Worm (Caenorhabditis elegans) whole organism, young adult: Measurements from ENCODE around the gene C14C10.2.

Experiments
- B0019.2 ChIP-seq: fragments of 200-800 bp; sonication (Bioruptor generic); conservative IDR thresholded peaks from 2 replicates; pipeline ENCODE4 v1.3.6; 2022; ENCODE audit warnings: missing genetic modification reagents, missing genetic modification characterization, missing compliant biosample characterization
- B0035.1 ChIP-seq: sonication (generic microtip); optimal IDR thresholded peaks from 2 replicates; lab custom pipeline; 2016; ENCODE audit warnings: missing genetic modification characterization, mild to moderate bottlenecking, missing compliant biosample characterization, missing genotype, missing genetic modification reagents
- B0336.3 ChIP-seq: fragments of 200-800 bp; sonication (Bioruptor generic); IDR thresholded peaks from 2 replicates; pipeline ENCODE4 v1.3.6; 2022; ENCODE audit warnings: missing genetic modification characterization, missing compliant biosample characterization
- F37B4.10 ChIP-seq: fragments of 200-800 bp; sonication (Bioruptor generic); IDR thresholded peaks from 2 replicates; pipeline ENCODE4 v1.3.6; 2022; ENCODE audit warnings: missing genetic modification characterization, missing compliant biosample characterization
- F52B5.7 ChIP-seq: sonication (generic microtip); optimal IDR thresholded peaks from 2 replicates; lab custom pipeline; 2016; ENCODE audit warnings: mild to moderate bottlenecking, missing genetic modification characterization, missing compliant biosample characterization
- F57A8.1 ChIP-seq: fragments of 200-800 bp; sonication (Bioruptor generic); optimal IDR thresholded peaks from 2 replicates; lab custom pipeline; 2018; ENCODE audit warnings: mild to moderate bottlenecking, missing genetic modification characterization, moderate library complexity, missing compliant biosample characterization
- K11D2.4 ChIP-seq: fragments of 200-800 bp; sonication (Bioruptor generic); IDR thresholded peaks from 2 replicates; pipeline ENCODE4 v1.3.6; 2022; ENCODE audit warnings: missing genetic modification reagents, missing genetic modification characterization, missing compliant biosample characterization
- Y53F4B.3 ChIP-seq: fragments of 200-800 bp; sonication (Bioruptor generic); IDR thresholded peaks from 2 replicates; pipeline ENCODE4 v1.3.6; 2022; ENCODE audit warnings: missing genetic modification reagents, missing genetic modification characterization, missing compliant biosample characterization
- atf-7 ChIP-seq: sonication (generic microtip); optimal IDR thresholded peaks from 2 replicates; lab custom pipeline; 2017; ENCODE audit warnings: mild to moderate bottlenecking, missing genetic modification characterization, missing compliant biosample characterization
- attf-3 ChIP-seq: fragments of 200-800 bp; sonication (Bioruptor generic); conservative IDR thresholded peaks from 2 replicates; pipeline ENCODE4 v1.3.6; 2022; ENCODE audit warnings: missing genetic modification reagents, missing genetic modification characterization, missing compliant biosample characterization
- bed-1 ChIP-seq: fragments of 200-800 bp; sonication (Bioruptor generic); IDR thresholded peaks from 2 replicates; pipeline ENCODE4 v1.3.6; 2022; ENCODE audit warnings: missing genetic modification reagents, missing genetic modification characterization, missing compliant biosample characterization
- bed-2 ChIP-seq: fragments of 200-800 bp; sonication (Bioruptor generic); IDR thresholded peaks from 2 replicates; pipeline ENCODE4 v1.3.6; 2022; ENCODE audit warnings: missing genetic modification reagents, missing genetic modification characterization, missing compliant biosample characterization
- ceh-40 ChIP-seq: fragments of 200-800 bp; sonication (Bioruptor generic); IDR thresholded peaks from 2 replicates; pipeline ENCODE4 v1.3.6; 2022; ENCODE audit warnings: missing genetic modification characterization, missing compliant biosample characterization
- dox-1 ChIP-seq: fragments of 200-800 bp; sonication (Bioruptor generic); IDR thresholded peaks from 2 replicates; pipeline ENCODE4 v1.3.6; 2022; ENCODE audit warnings: missing genetic modification reagents, missing genetic modification characterization, missing compliant biosample characterization
- egl-18 ChIP-seq: fragments of 200-800 bp; sonication (Bioruptor generic); IDR thresholded peaks from 2 replicates; pipeline ENCODE4 v1.3.6; 2022; ENCODE audit warnings: missing genetic modification reagents, missing genetic modification characterization, missing compliant biosample characterization
- egrh-3 ChIP-seq: fragments of 200-800 bp; sonication (Bioruptor generic); IDR thresholded peaks from 2 replicates; pipeline ENCODE4 v1.3.6; 2022; ENCODE audit warnings: missing genetic modification reagents, missing genetic modification characterization, missing compliant biosample characterization
- lin-35 ChIP-seq, 3 experiments: fragments of 150-350 bp in 2 of 3; sonication (generic microtip) in 1 of 3; optimal IDR thresholded peaks; 2 replicates each; lab custom pipeline; 2014 to 2018; ENCODE audit warnings: missing biosample characterization in 3 of 3, missing genetic modification characterization in 3 of 3, missing genetic modification reagents in 3 of 3
- lin-54 ChIP-seq: fragments of 200-800 bp; sonication (Bioruptor generic); optimal IDR thresholded peaks from 2 replicates; lab custom pipeline; 2018; ENCODE audit warnings: mild to moderate bottlenecking, missing genetic modification characterization, missing compliant biosample characterization
- lsl-1 ChIP-seq: fragments of 200-800 bp; sonication (Bioruptor generic); optimal IDR thresholded peaks from 2 replicates; lab custom pipeline; 2018; ENCODE audit warnings: mild to moderate bottlenecking, missing genetic modification characterization, moderate library complexity, missing compliant biosample characterization
- madf-3 ChIP-seq: fragments of 200-800 bp; sonication (Bioruptor generic); IDR thresholded peaks from 2 replicates; pipeline ENCODE4 v1.3.6; 2022; ENCODE audit warnings: missing genetic modification reagents, missing genetic modification characterization, missing compliant biosample characterization
- madf-8 ChIP-seq: fragments of 200-800 bp; sonication (Bioruptor generic); conservative IDR thresholded peaks from 2 replicates; pipeline ENCODE4 v1.3.6; 2022; ENCODE audit warnings: missing genetic modification reagents, missing genetic modification characterization, missing compliant biosample characterization
- mes-4 ChIP-seq: sonication (generic microtip); optimal IDR thresholded peaks from 2 replicates; lab custom pipeline; 2016; ENCODE audit warnings: missing genotype, missing genetic modification characterization, missing compliant biosample characterization
- nhr-120 ChIP-seq: fragments of 200-800 bp; sonication (Bioruptor generic); IDR thresholded peaks from 2 replicates; pipeline ENCODE4 v1.3.6; 2022; ENCODE audit warnings: missing genetic modification characterization, missing compliant biosample characterization
- nhr-27 ChIP-seq: fragments of 200-800 bp; sonication (Bioruptor generic); optimal IDR thresholded peaks from 2 replicates; lab custom pipeline; 2018; ENCODE audit warnings: mild to moderate bottlenecking, missing genetic modification characterization, moderate library complexity, missing compliant biosample characterization
- pbrm-1 ChIP-seq: fragments of 200-800 bp; sonication (Bioruptor generic); IDR thresholded peaks from 2 replicates; pipeline ENCODE4 v1.3.6; 2022; ENCODE audit warnings: missing genetic modification reagents, missing genetic modification characterization, missing compliant biosample characterization
- rec-8 ChIP-seq, 2 experiments: sonication (generic microtip); optimal IDR thresholded peaks; 2 replicates each; lab custom pipeline; 2016; ENCODE audit warnings: mild to moderate bottlenecking in 2 of 2, missing genetic modification characterization in 2 of 2, missing genetic modification reagents in 2 of 2, missing genotype in 2 of 2, missing biosample characterization in 1 of 2, missing compliant biosample characterization in 1 of 2, moderate library complexity in 1 of 2
- snpc-1.1 ChIP-seq: sonication (generic microtip); optimal IDR thresholded peaks from 2 replicates; lab custom pipeline; 2017; ENCODE audit warnings: missing genetic modification characterization, mild to moderate bottlenecking, missing compliant biosample characterization, antibody characterized with exemption, moderate library complexity, missing genotype, missing genetic modification reagents; ENCODE audit not compliant: insufficient read depth
- snpc-1.3 ChIP-seq: sonication (generic microtip); optimal IDR thresholded peaks from 2 replicates; lab custom pipeline; 2017; ENCODE audit warnings: missing genetic modification characterization, mild to moderate bottlenecking, missing compliant biosample characterization, antibody characterized with exemption, moderate library complexity, missing genotype, missing genetic modification reagents; ENCODE audit not compliant: insufficient read depth
- somi-1 ChIP-seq: fragments of 200-800 bp; sonication (Bioruptor generic); optimal IDR thresholded peaks from 2 replicates; lab custom pipeline; 2018; ENCODE audit warnings: mild to moderate bottlenecking, missing genetic modification characterization, missing compliant biosample characterization
- sptf-2 ChIP-seq: fragments of 200-800 bp; sonication (Bioruptor generic); optimal IDR thresholded peaks from 2 replicates; lab custom pipeline; 2018; ENCODE audit warnings: mild to moderate bottlenecking, missing genetic modification characterization, missing compliant biosample characterization
- tlf-1 ChIP-seq: fragments of 200-800 bp; sonication (Bioruptor generic); optimal IDR thresholded peaks from 2 replicates; lab custom pipeline; 2018; ENCODE audit warnings: mild to moderate bottlenecking, missing genetic modification characterization, missing compliant biosample characterization
- ztf-25 ChIP-seq: fragments of 200-800 bp; sonication (Bioruptor generic); IDR thresholded peaks from 2 replicates; pipeline ENCODE4 v1.3.6; 2022; ENCODE audit warnings: missing genetic modification reagents, missing genetic modification characterization, missing compliant biosample characterization
- ztf-26 ChIP-seq: sonication (generic microtip); optimal IDR thresholded peaks from 2 replicates; lab custom pipeline; 2017; ENCODE audit warnings: missing genetic modification characterization, missing compliant biosample characterization
- ztf-3 ChIP-seq: fragments of 200-800 bp; sonication (Bioruptor generic); optimal IDR thresholded peaks from 2 replicates; lab custom pipeline; 2018; ENCODE audit warnings: mild to moderate bottlenecking, missing genetic modification characterization, missing compliant biosample characterization

The C14C10.2 gene

DNA sequence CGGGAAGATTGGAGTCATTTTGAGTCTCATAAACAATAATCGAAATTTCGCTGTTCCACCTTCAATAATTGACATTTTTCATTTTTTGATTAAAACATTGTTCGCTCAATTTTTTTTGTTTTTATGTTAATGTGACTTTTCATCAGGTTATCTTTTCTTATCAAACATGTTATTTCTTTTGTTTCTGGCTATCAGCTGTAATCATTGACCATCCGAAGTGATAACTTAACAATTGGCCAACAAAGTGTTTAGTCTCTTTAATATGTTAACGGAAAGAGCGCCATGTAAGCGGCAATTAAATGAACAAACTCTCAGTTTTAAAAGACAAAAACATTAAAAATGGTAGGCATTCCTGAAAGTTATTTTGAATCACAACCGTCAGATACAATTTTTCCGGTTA, 41.8 kb upstream of the C14C10.2 start:
- no peak for TF ChIP-seq pbrm-1 (GFP tag; lab: Robert Waterston, UW)
- TF ChIP-seq B0336.3, result no peak
- TF ChIP-seq ztf-3, result no peak
- TF ChIP-seq lsl-1 (GFP tag; lab: Kevin White, UChicago), result no peak
- TF ChIP-seq snpc-1.3 (tag; lab: Kevin White, UChicago), result no peak
- no peak for TF ChIP-seq somi-1
- no peak for TF ChIP-seq ceh-40 (GFP tag; lab: Robert Waterston, UW)
- no peak for TF ChIP-seq rec-8 (tag; optimal IDR thresholded peaks at IDR 0.05; lab: Kevin White, UChicago)
- no peak for TF ChIP-seq sptf-2 (GFP tag; lab: Kevin White, UChicago)
- TF ChIP-seq attf-3 (GFP tag; lab: Robert Waterston, UW), result no peak
- TF ChIP-seq lin-35 (GFP tag; optimal IDR thresholded peaks at IDR 0.05; lab: Kevin White, UChicago), result no peak
- TF ChIP-seq egl-18, result no peak
- no peak for TF ChIP-seq F37B4.10 (GFP tag; lab: Robert Waterston, UW)
- no peak for TF ChIP-seq lin-54
- TF ChIP-seq B0019.2 (GFP tag; lab: Robert Waterston, UW), result no peak
- no peak for TF ChIP-seq snpc-1.1 (tag; lab: Kevin White, UChicago)
- TF ChIP-seq bed-1, result no peak

DNA sequence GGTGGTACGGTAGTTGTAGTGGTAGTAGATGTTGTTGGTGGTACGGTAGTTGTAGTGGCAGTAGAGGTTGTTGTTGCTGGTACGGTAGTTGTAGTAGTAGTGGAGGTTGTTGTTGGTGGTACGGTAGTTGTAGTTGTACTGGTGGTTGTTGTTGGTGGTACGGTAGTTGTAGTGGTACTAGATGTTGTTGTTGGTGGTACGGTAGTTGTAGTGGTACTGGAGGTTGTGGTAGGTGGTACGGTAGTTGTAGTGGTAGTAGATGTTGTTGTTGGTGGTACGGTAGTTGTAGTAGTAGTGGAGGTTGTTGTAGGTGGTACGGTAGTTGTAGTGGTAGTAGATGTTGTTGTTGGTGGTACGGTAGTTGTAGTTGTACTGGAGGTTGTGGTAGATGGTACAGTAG, 40.8 kb upstream of the C14C10.2 start:
- TF ChIP-seq K11D2.4, result no peak
- no peak for TF ChIP-seq tlf-1 (GFP tag; lab: Kevin White, UChicago)
- no peak for TF ChIP-seq F57A8.1 (GFP tag; lab: Kevin White, UChicago)
- 0 out of 2 replicates have a peak, but pooled peaks have one; percentile 16 for TF ChIP-seq bed-1
- no peak for TF ChIP-seq dox-1
- TF ChIP-seq mes-4 (tag; lab: Kevin White, UChicago), result no peak
- no peak for TF ChIP-seq madf-3 (GFP tag; lab: Robert Waterston, UW)
- no peak for TF ChIP-seq B0035.1 (tag; lab: Kevin White, UChicago)
- TF ChIP-seq, all 124 proteins: peak for 1

DNA sequence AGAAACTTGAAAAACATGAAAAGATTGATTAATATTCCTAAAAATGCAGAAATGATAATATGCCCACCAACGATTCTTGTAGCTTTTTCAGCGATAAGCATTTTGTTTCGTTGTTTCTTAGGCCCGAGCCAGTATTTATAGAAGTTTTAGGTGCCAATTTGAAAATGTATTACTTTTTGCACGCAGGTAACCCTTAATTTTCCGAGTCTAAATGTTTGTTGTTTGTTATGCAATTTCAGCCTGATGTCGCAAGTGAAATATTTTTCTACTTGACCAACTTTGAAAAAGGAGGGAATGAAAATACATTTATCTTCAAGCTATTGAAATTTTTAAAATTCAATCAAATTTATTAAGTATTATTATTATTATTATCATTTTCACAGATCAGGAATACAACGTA, 39.8 kb upstream of the C14C10.2 start, which contains the start of gene srx-113:
srx-113 (minus strand) TSS at position 101 of the 400 bp plus-strand sequence.
- TF ChIP-seq bed-2 (GFP tag; lab: Robert Waterston, UW) (no peak), nhr-27 (tag; lab: Kevin White, UChicago) (no peak)

DNA sequence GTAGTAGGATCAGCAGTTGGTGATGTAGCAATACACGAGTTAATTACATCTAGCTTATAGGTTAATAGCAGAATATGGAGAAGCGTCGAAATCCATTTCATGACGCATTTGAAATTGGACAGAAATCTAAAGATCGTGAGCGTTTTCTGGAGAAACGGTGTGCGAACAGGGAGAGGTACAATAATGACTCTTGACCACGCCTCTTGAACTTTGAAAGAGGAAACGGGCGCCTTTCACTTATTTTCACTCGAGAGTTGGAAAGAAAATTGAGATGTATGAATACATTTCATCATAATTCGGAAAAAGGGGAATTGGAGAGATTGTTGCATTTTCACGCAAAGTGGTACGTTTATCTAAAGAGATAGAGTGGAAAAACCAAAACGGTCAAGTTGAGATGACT, 37.5 kb upstream of the C14C10.2 start, which contains the start of gene F56H9.6:
F56H9.6 (minus strand) TSS at position 101 of the 400 bp plus-strand sequence.
- TF ChIP-seq ztf-25 (no peak), atf-7 (tag; lab: Kevin White, UChicago) (no peak), madf-8 (GFP tag; lab: Robert Waterston, UW) (no peak), nhr-120 (0 out of 2 replicates have a peak, but pooled peaks have one; percentile 12), Y53F4B.3 (no peak), ztf-26 (tag; lab: Kevin White, UChicago) (no peak), F52B5.7 (tag; lab: Kevin White, UChicago) (no peak), egrh-3 (GFP tag; lab: Robert Waterston, UW) (no peak)
